Fruit fly (Drosophila melanogaster) whole organism, prepupa: ENCODE results near the gene pins.

Experiments
- Blimp-1 ChIP-seq: fragments of 200-800 bp; sonication (Bioruptor generic); optimal IDR thresholded peaks from 3 replicates; lab custom pipeline; 2017; ENCODE audit warnings: missing biosample characterization, missing genetic modification characterization, mild to moderate bottlenecking, moderate library complexity, missing genetic modification reagents
- CG10631 ChIP-seq: fragments of 200-800 bp; sonication (Bioruptor generic); optimal IDR thresholded peaks from 2 replicates; lab custom pipeline; 2016; ENCODE audit warnings: missing biosample characterization, missing genetic modification characterization
- CG11294 ChIP-seq: fragments of 200-800 bp; sonication (Bioruptor generic); IDR thresholded peaks from 2 replicates; pipeline ENCODE4 v1.3.6; 2022; ENCODE audit warnings: missing biosample characterization, missing genetic modification characterization
- CG11762 ChIP-seq: fragments of 200-800 bp; sonication (Bioruptor generic); optimal IDR thresholded peaks from 3 replicates; lab custom pipeline; 2016; ENCODE audit warnings: missing biosample characterization, missing genetic modification characterization; ENCODE audit not compliant: insufficient read depth
- CG11902 ChIP-seq: fragments of 200-800 bp; sonication (Bioruptor generic); optimal IDR thresholded peaks from 3 replicates; lab custom pipeline; 2016; ENCODE audit warnings: missing biosample characterization, missing genetic modification characterization
- CG15336 ChIP-seq: fragments of 200-800 bp; sonication (Bioruptor generic); IDR thresholded peaks from 2 replicates; pipeline ENCODE4 v1.3.6; 2022; ENCODE audit warnings: missing biosample characterization, missing genetic modification characterization
- CG1621 ChIP-seq: fragments of 200-800 bp; sonication (Bioruptor generic); optimal IDR thresholded peaks from 3 replicates; lab custom pipeline; 2018; ENCODE audit warnings: missing biosample characterization, mild to moderate bottlenecking, missing genetic modification characterization
- CG16779 ChIP-seq: fragments of 200-800 bp; sonication (Bioruptor generic); optimal IDR thresholded peaks from 3 replicates; lab custom pipeline; 2017; ENCODE audit warnings: missing biosample characterization, mild to moderate bottlenecking, missing genetic modification characterization
- CG3032 ChIP-seq: fragments of 200-800 bp; optimal IDR thresholded peaks from 2 replicates; lab custom pipeline; 2019; ENCODE audit warnings: missing biosample characterization, mild to moderate bottlenecking, missing genetic modification characterization, moderate library complexity
- CG31627 ChIP-seq: fragments of 200-800 bp; sonication (Bioruptor generic); optimal IDR thresholded peaks from 3 replicates; lab custom pipeline; 2016; ENCODE audit warnings: missing biosample characterization, missing genetic modification characterization
- CG34406 ChIP-seq: fragments of 200-800 bp; sonication (Bioruptor generic); optimal IDR thresholded peaks from 3 replicates; lab custom pipeline; 2016; ENCODE audit warnings: missing biosample characterization, missing genetic modification characterization
- CG4318 ChIP-seq: fragments of 200-800 bp; sonication (Bioruptor generic); optimal IDR thresholded peaks from 3 replicates; lab custom pipeline; 2017; ENCODE audit warnings: missing biosample characterization, mild to moderate bottlenecking, missing genetic modification characterization
- CG6163 ChIP-seq: fragments of 200-800 bp; sonication (Bioruptor generic); IDR thresholded peaks from 3 replicates; pipeline ENCODE4 v1.3.6; 2022; ENCODE audit warnings: missing biosample characterization, missing genetic modification characterization
- CG6276 ChIP-seq: fragments of 200-800 bp; sonication (Bioruptor generic); optimal IDR thresholded peaks from 2 replicates; lab custom pipeline; 2017; ENCODE audit warnings: missing biosample characterization, mild to moderate bottlenecking, missing genetic modification characterization
- CG6792 ChIP-seq: fragments of 200-800 bp; sonication (Bioruptor generic); optimal IDR thresholded peaks from 3 replicates; lab custom pipeline; 2016; ENCODE audit warnings: missing biosample characterization, missing genetic modification characterization
- CG6808 ChIP-seq: fragments of 200-800 bp; sonication (Bioruptor generic); optimal IDR thresholded peaks from 3 replicates; lab custom pipeline; 2017; ENCODE audit warnings: missing biosample characterization, missing genetic modification characterization, mild to moderate bottlenecking, moderate library complexity, missing genetic modification reagents
- CG6854 ChIP-seq: fragments of 200-800 bp; sonication (Bioruptor generic); optimal IDR thresholded peaks from 2 replicates; lab custom pipeline; 2017; ENCODE audit warnings: missing biosample characterization, mild to moderate bottlenecking, missing genetic modification characterization
- CG7368 ChIP-seq: fragments of 200-800 bp; sonication (Bioruptor generic); optimal IDR thresholded peaks from 3 replicates; lab custom pipeline; 2016; ENCODE audit warnings: missing biosample characterization, missing genetic modification characterization
- CG8319 ChIP-seq: fragments of 200-800 bp; sonication (Bioruptor generic); optimal IDR thresholded peaks from 3 replicates; lab custom pipeline; 2016; ENCODE audit warnings: missing biosample characterization, missing genetic modification characterization
- Eip75B ChIP-seq: fragments of 200-800 bp; sonication (Bioruptor generic); optimal IDR thresholded peaks from 3 replicates; lab custom pipeline; 2016; ENCODE audit warnings: missing biosample characterization, missing genetic modification characterization
- Eip78C ChIP-seq: fragments of 200-800 bp; sonication (Bioruptor generic); peaks from one replicate; lab custom pipeline; 2016; ENCODE audit warnings: missing biosample characterization, missing genetic modification characterization
- Eip93F ChIP-seq: fragments of 200-800 bp; sonication (Bioruptor generic); optimal IDR thresholded peaks from 2 replicates; lab custom pipeline; 2016; ENCODE audit warnings: missing biosample characterization, mild to moderate bottlenecking, missing genetic modification characterization
- Ets21C ChIP-seq: fragments of 200-800 bp; sonication (Bioruptor generic); optimal IDR thresholded peaks from 3 replicates; lab custom pipeline; 2016; ENCODE audit warnings: missing biosample characterization, missing genetic modification characterization
- Ets96B ChIP-seq: fragments of 200-800 bp; optimal IDR thresholded peaks from 2 replicates; lab custom pipeline; 2019; ENCODE audit warnings: missing biosample characterization, mild to moderate bottlenecking, missing genetic modification characterization, moderate library complexity
- Gug ChIP-seq: fragments of 200-800 bp; sonication (Bioruptor generic); IDR thresholded peaks from 2 replicates; pipeline ENCODE4 v1.3.6; 2022; ENCODE audit warnings: missing biosample characterization, missing genetic modification characterization
- Hr38 ChIP-seq: sonication (Bioruptor generic); optimal IDR thresholded peaks from 2 replicates; lab custom pipeline; 2016; ENCODE audit warnings: missing biosample characterization, missing genetic modification characterization
- Hr39 ChIP-seq: fragments of 200-800 bp; sonication (Bioruptor generic); optimal IDR thresholded peaks from 2 replicates; lab custom pipeline; 2016; ENCODE audit warnings: missing biosample characterization, missing genetic modification characterization
- Lpt ChIP-seq: fragments of 200-800 bp; sonication (Bioruptor generic); optimal IDR thresholded peaks from 3 replicates; lab custom pipeline; 2016; ENCODE audit warnings: missing biosample characterization, missing genetic modification characterization
- Met ChIP-seq: fragments of 200-800 bp; sonication (Bioruptor generic); optimal IDR thresholded peaks from 3 replicates; lab custom pipeline; 2016; ENCODE audit warnings: missing biosample characterization, missing genetic modification characterization
- OdsH ChIP-seq: fragments of 200-800 bp; sonication (Bioruptor generic); optimal IDR thresholded peaks from 3 replicates; lab custom pipeline; 2016; ENCODE audit warnings: missing biosample characterization, missing genetic modification characterization
- Smox ChIP-seq: fragments of 200-800 bp; sonication (Bioruptor generic); optimal IDR thresholded peaks from 3 replicates; lab custom pipeline; 2016; ENCODE audit warnings: missing biosample characterization, missing genetic modification characterization
- Sox102F ChIP-seq: fragments of 200-800 bp; sonication (Bioruptor generic); optimal IDR thresholded peaks from 2 replicates; lab custom pipeline; 2016; ENCODE audit warnings: missing biosample characterization, mild to moderate bottlenecking, missing genetic modification characterization
- Sox14 ChIP-seq: fragments of 200-800 bp; sonication (Bioruptor generic); optimal IDR thresholded peaks from 3 replicates; lab custom pipeline; 2016; ENCODE audit warnings: missing biosample characterization, missing genetic modification characterization
- Sox15 ChIP-seq: fragments of 200-800 bp; sonication (Bioruptor generic); optimal IDR thresholded peaks from 3 replicates; lab custom pipeline; 2016; ENCODE audit warnings: missing biosample characterization, missing genetic modification characterization
- achi ChIP-seq: fragments of 200-800 bp; sonication (Bioruptor generic); optimal IDR thresholded peaks from 3 replicates; lab custom pipeline; 2016; ENCODE audit warnings: missing biosample characterization, missing genetic modification characterization
- acj6 ChIP-seq: fragments of 200-800 bp; sonication (Bioruptor generic); optimal IDR thresholded peaks from 3 replicates; lab custom pipeline; 2016; ENCODE audit warnings: missing biosample characterization, missing genetic modification characterization
- cyc ChIP-seq: fragments of 200-800 bp; sonication (Bioruptor generic); optimal IDR thresholded peaks from 3 replicates; lab custom pipeline; 2016; ENCODE audit warnings: missing biosample characterization, missing genetic modification characterization
- dac ChIP-seq: fragments of 200-800 bp; sonication (Bioruptor generic); optimal IDR thresholded peaks from 2 replicates; lab custom pipeline; 2017; ENCODE audit warnings: missing biosample characterization, mild to moderate bottlenecking, missing genetic modification characterization
- dsx ChIP-seq: fragments of 200-800 bp; optimal IDR thresholded peaks from 3 replicates; lab custom pipeline; 2019; ENCODE audit warnings: missing biosample characterization, mild to moderate bottlenecking, missing genetic modification characterization, moderate library complexity; ENCODE audit not compliant: poor library complexity, severe bottlenecking
- fd59A ChIP-seq: fragments of 200-800 bp; sonication (Bioruptor generic); optimal IDR thresholded peaks from 2 replicates; lab custom pipeline; 2017; ENCODE audit warnings: missing biosample characterization, mild to moderate bottlenecking, missing genetic modification characterization, missing genetic modification reagents
- fd85E ChIP-seq: fragments of 200-800 bp; sonication (Bioruptor generic); optimal IDR thresholded peaks from 3 replicates; lab custom pipeline; 2016; ENCODE audit warnings: missing biosample characterization, missing genetic modification characterization
- fkh ChIP-seq: fragments of 200-800 bp; sonication (Bioruptor generic); optimal IDR thresholded peaks from 3 replicates; lab custom pipeline; 2017; ENCODE audit warnings: missing biosample characterization, mild to moderate bottlenecking, missing genetic modification characterization, moderate library complexity
- lz ChIP-seq: fragments of 200-800 bp; sonication (Bioruptor generic); optimal IDR thresholded peaks from 3 replicates; lab custom pipeline; 2016; ENCODE audit warnings: missing biosample characterization, missing genetic modification characterization
- pdm3 ChIP-seq: fragments of 200-800 bp; sonication (Bioruptor generic); optimal IDR thresholded peaks from 3 replicates; lab custom pipeline; 2016; ENCODE audit warnings: missing biosample characterization, missing genetic modification characterization
- salr ChIP-seq, 2 experiments: fragments of 200-800 bp; sonication (Bioruptor generic); optimal IDR thresholded peaks; 3 replicates each; lab custom pipeline; 2016 to 2018; ENCODE audit warnings: missing biosample characterization in 2 of 2, missing genetic modification characterization in 2 of 2, mild to moderate bottlenecking in 1 of 2
- spab ChIP-seq: fragments of 200-800 bp; sonication (Bioruptor generic); optimal IDR thresholded peaks from 2 replicates; lab custom pipeline; 2017; ENCODE audit warnings: missing biosample characterization, mild to moderate bottlenecking, missing genetic modification characterization, missing genetic modification reagents
- ss ChIP-seq, 2 experiments: fragments of 200-800 bp; sonication (Bioruptor generic); optimal IDR thresholded peaks; 2 replicates in 1 of 2; 3 replicates in 1 of 2; lab custom pipeline; 2017 to 2018; ENCODE audit warnings: mild to moderate bottlenecking in 2 of 2, missing biosample characterization in 2 of 2, missing genetic modification characterization in 2 of 2, moderate library complexity in 1 of 2
- topi ChIP-seq: fragments of 200-800 bp; sonication (Bioruptor generic); optimal IDR thresholded peaks from 3 replicates; lab custom pipeline; 2016; ENCODE audit warnings: missing biosample characterization, missing genetic modification characterization
- vri ChIP-seq: fragments of 200-800 bp; sonication (Bioruptor generic); optimal IDR thresholded peaks from 3 replicates; lab custom pipeline; 2016; ENCODE audit warnings: missing biosample characterization, mild to moderate bottlenecking, missing genetic modification characterization

The pins gene

dm6 chr3R:27568545-27568944 is 14.1 kb upstream of the pins start:
- no peak for TF ChIP-seq fd59A (GFP tag; lab: Kevin White, UChicago)
- peak; percentile 19 for TF ChIP-seq vri (GFP tag; lab: Kevin White, UChicago)
- TF ChIP-seq CG6276 (GFP tag; lab: Kevin White, UChicago): no peak
- peak; percentile 29 for TF ChIP-seq Eip93F

dm6 chr3R:27569706-27570105 is 12.9 kb upstream of the pins start:
- TF ChIP-seq CG11294 (GFP tag; lab: Robert Waterston, UW) (peak; percentile 93), CG6163 (peak; percentile 95), CG6854 (GFP tag; lab: Kevin White, UChicago) (peak; percentile 70), Sox15 (peak; percentile 72), salr (GFP tag; optimal IDR thresholded peaks at IDR 0.05; lab: Kevin White, UChicago) (peak in 1 of 2 experiments; percentile 32), Lpt (GFP tag; lab: Kevin White, UChicago) (peak; percentile 94), spab (GFP tag; lab: Kevin White, UChicago) (peak; percentile 69), Ets96B (tag; lab: Kevin White, UChicago) (peak; percentile 81), CG16779 (tag; lab: Kevin White, UChicago) (peak; percentile 74), CG11762 (GFP tag; lab: Kevin White, UChicago) (peak; percentile 87), CG15336 (GFP tag; lab: Robert Waterston, UW) (peak; percentile 97), CG6808 (peak; percentile 74), Ets21C (GFP tag; lab: Kevin White, UChicago) (no peak), Gug (peak; percentile 93), CG34406 (no peak), acj6 (GFP tag; lab: Kevin White, UChicago) (no peak), pdm3 (GFP tag; lab: Kevin White, UChicago) (peak; percentile 87), CG6276 (GFP tag; lab: Kevin White, UChicago) (peak; percentile 94), vri (GFP tag; lab: Kevin White, UChicago) (peak; percentile 69), CG31627 (peak; percentile 89), CG10631 (GFP tag; lab: Kevin White, UChicago) (peak; percentile 77), CG8319 (peak; percentile 85), CG4318 (GFP tag; lab: Kevin White, UChicago) (no peak), lz (GFP tag; lab: Kevin White, UChicago) (peak; percentile 89), Sox14 (GFP tag; lab: Kevin White, UChicago) (peak; percentile 88), fd59A (GFP tag; lab: Kevin White, UChicago) (peak; percentile 49), dsx (GFP tag; lab: Kevin White, UChicago) (peak; percentile 66), Smox (GFP tag; lab: Kevin White, UChicago) (no peak), Eip75B (no peak), fd85E (GFP tag; lab: Kevin White, UChicago) (peak; percentile 80), Hr39 (GFP tag; lab: Kevin White, UChicago) (no peak), CG11902 (GFP tag; lab: Kevin White, UChicago) (peak; percentile 92), CG1621 (tag; lab: Kevin White, UChicago) (no peak), fkh (GFP tag; lab: Kevin White, UChicago) (no peak), dac (peak; percentile 91), OdsH (no peak), Blimp-1 (GFP tag; lab: Kevin White, UChicago) (peak; percentile 70), CG6792 (GFP tag; lab: Kevin White, UChicago) (peak; percentile 84), ss (GFP tag; optimal IDR thresholded peaks at IDR 0.05; lab: Kevin White, UChicago) (peak in 1 of 2 experiments; percentile 81), Eip78C (GFP tag; lab: Kevin White, UChicago) (peak; percentile 98), Met (GFP tag; lab: Kevin White, UChicago) (peak; percentile 92), CG3032 (tag; lab: Kevin White, UChicago) (peak; percentile 67), CG7368 (GFP tag; lab: Kevin White, UChicago) (peak; percentile 90), topi (GFP tag; lab: Kevin White, UChicago) (peak; percentile 95), achi (peak; percentile 93), cyc (peak; percentile 96), Hr38 (GFP tag; lab: Kevin White, UChicago) (peak; percentile 61), Sox102F (no peak)
